Worm (Caenorhabditis elegans) whole organism, L2 larva: ENCODE results near the gene gpa-9.

ENCODE experiments used
- C34F6.9 ChIP-seq: fragments of 150-350 bp; optimal IDR thresholded peaks from 2 replicates; lab custom pipeline; 2014; ENCODE audit warnings: missing biosample characterization, missing genetic modification characterization
- F13H6.1 ChIP-seq: sonication (generic microtip); optimal IDR thresholded peaks from 2 replicates; lab custom pipeline; 2016; ENCODE audit warnings: missing genetic modification characterization, missing compliant biosample characterization
- Y55F3AM.14 ChIP-seq: fragments of 200-800 bp; sonication (Bioruptor generic); optimal IDR thresholded peaks from 2 replicates; lab custom pipeline; 2018; ENCODE audit warnings: mild to moderate bottlenecking, missing genetic modification characterization, missing compliant biosample characterization
- ZK546.5 ChIP-seq: sonication (generic microtip); optimal IDR thresholded peaks from 2 replicates; lab custom pipeline; 2017; ENCODE audit warnings: missing biosample characterization, missing genetic modification characterization
- aly-2 ChIP-seq: fragments of 150-350 bp; optimal IDR thresholded peaks from 2 replicates; lab custom pipeline; 2014; ENCODE audit warnings: missing biosample characterization, missing genetic modification characterization
- ama-1 ChIP-seq: fragments of 150-350 bp; optimal IDR thresholded peaks from 2 replicates; lab custom pipeline; 2018; ENCODE audit warnings: inconsistent platforms
- blmp-1 ChIP-seq: sonication (generic microtip); optimal IDR thresholded peaks from 2 replicates; lab custom pipeline; 2017; ENCODE audit warnings: missing genetic modification characterization, mild to moderate bottlenecking, missing compliant biosample characterization, antibody characterized with exemption, moderate library complexity; ENCODE audit not compliant: insufficient read depth
- crh-2 ChIP-seq: sonication (generic microtip); optimal IDR thresholded peaks from 2 replicates; lab custom pipeline; 2017; ENCODE audit warnings: missing biosample characterization, missing genetic modification characterization
- dmd-4 ChIP-seq: sonication (generic microtip); optimal IDR thresholded peaks from 2 replicates; lab custom pipeline; 2017; ENCODE audit warnings: missing biosample characterization, missing genetic modification characterization
- elt-1 ChIP-seq: fragments of 150-350 bp; optimal IDR thresholded peaks from 2 replicates; lab custom pipeline; 2014; ENCODE audit warnings: missing biosample characterization, missing genetic modification characterization
- elt-3 ChIP-seq: sonication (generic microtip); optimal IDR thresholded peaks from 2 replicates; lab custom pipeline; 2017; ENCODE audit warnings: missing biosample characterization, missing genetic modification characterization
- fos-1 ChIP-seq: fragments of 150-350 bp; optimal IDR thresholded peaks from 2 replicates; lab custom pipeline; 2014; ENCODE audit warnings: missing biosample characterization, missing genetic modification characterization
- gmeb-1 ChIP-seq: fragments of 150-350 bp; optimal IDR thresholded peaks from 2 replicates; lab custom pipeline; 2014; ENCODE audit warnings: missing biosample characterization, missing genetic modification characterization
- lin-11 ChIP-seq: fragments of 150-350 bp; sonication (generic microtip); optimal IDR thresholded peaks from 2 replicates; lab custom pipeline; 2014; ENCODE audit warnings: missing biosample characterization, missing genetic modification characterization, inconsistent platforms, mixed read lengths
- lin-13 ChIP-seq: fragments of 150-350 bp; optimal IDR thresholded peaks from 2 replicates; lab custom pipeline; 2014; ENCODE audit warnings: missing biosample characterization, missing genetic modification reagents, missing genetic modification characterization
- lin-39 ChIP-seq: fragments of 150-350 bp; optimal IDR thresholded peaks from 2 replicates; lab custom pipeline; 2014; ENCODE audit warnings: missing biosample characterization, missing genetic modification reagents, missing genetic modification characterization
- lsy-2 ChIP-seq, 2 experiments: fragments of 150-350 bp in 1 of 2; sonication (generic microtip) in 1 of 2; optimal IDR thresholded peaks; 2 replicates each; lab custom pipeline; 2014 to 2017; ENCODE audit warnings: missing biosample characterization in 2 of 2, missing genetic modification characterization in 2 of 2
- mab-5 ChIP-seq: fragments of 150-350 bp; optimal IDR thresholded peaks from 2 replicates; lab custom pipeline; 2014; ENCODE audit warnings: missing biosample characterization, missing genetic modification characterization
- mbf-1 ChIP-seq: sonication (generic microtip); optimal IDR thresholded peaks from 2 replicates; lab custom pipeline; 2017; ENCODE audit warnings: missing biosample characterization, missing genetic modification characterization
- mdl-1 ChIP-seq, 2 experiments: fragments of 150-350 bp in 1 of 2; sonication (generic microtip) in 1 of 2; optimal IDR thresholded peaks; 2 replicates each; lab custom pipeline; 2017; ENCODE audit warnings: missing biosample characterization in 2 of 2, missing genetic modification characterization in 2 of 2
- nhr-10 ChIP-seq: sonication (generic microtip); optimal IDR thresholded peaks from 2 replicates; lab custom pipeline; 2017; ENCODE audit warnings: missing biosample characterization, missing genetic modification characterization
- nhr-21 ChIP-seq: fragments of 150-350 bp; optimal IDR thresholded peaks from 2 replicates; lab custom pipeline; 2014; ENCODE audit warnings: missing biosample characterization, missing genetic modification characterization
- nhr-23 ChIP-seq: fragments of 150-350 bp; optimal IDR thresholded peaks from 2 replicates; lab custom pipeline; 2014; ENCODE audit warnings: missing biosample characterization, missing genetic modification reagents, missing genetic modification characterization
- nhr-237 ChIP-seq: fragments of 150-350 bp; optimal IDR thresholded peaks from 2 replicates; lab custom pipeline; 2014; ENCODE audit warnings: missing biosample characterization, missing genetic modification characterization
- nhr-25 ChIP-seq: fragments of 150-350 bp; sonication (generic microtip); optimal IDR thresholded peaks from 3 replicates; lab custom pipeline; 2014; ENCODE audit warnings: missing biosample characterization, missing genetic modification characterization
- peb-1 ChIP-seq: fragments of 150-350 bp; optimal IDR thresholded peaks from 2 replicates; lab custom pipeline; 2014; ENCODE audit warnings: missing biosample characterization, missing genetic modification characterization
- sem-4 ChIP-seq: fragments of 150-350 bp; optimal IDR thresholded peaks from 2 replicates; lab custom pipeline; 2014; ENCODE audit warnings: missing biosample characterization, missing genetic modification reagents, missing genetic modification characterization
- sma-9 ChIP-seq, 2 experiments: fragments of 150-350 bp in 1 of 2; sonication (generic microtip) in 1 of 2; optimal IDR thresholded peaks; 2 replicates each; lab custom pipeline; 2014 to 2016; ENCODE audit warnings: missing genetic modification characterization in 2 of 2, mild to moderate bottlenecking in 1 of 2, missing biosample characterization in 1 of 2, missing compliant biosample characterization in 1 of 2, missing genetic modification reagents in 1 of 2, moderate library complexity in 1 of 2
- unc-39 ChIP-seq: fragments of 150-350 bp; optimal IDR thresholded peaks from 2 replicates; lab custom pipeline; 2014; ENCODE audit warnings: missing biosample characterization, missing genetic modification characterization
- unc-55 ChIP-seq: fragments of 150-350 bp; sonication (generic microtip); optimal IDR thresholded peaks from 3 replicates; lab custom pipeline; 2014; ENCODE audit warnings: missing biosample characterization, missing genetic modification reagents, missing genetic modification characterization
- unc-62 ChIP-seq: fragments of 150-350 bp; optimal IDR thresholded peaks from 2 replicates; lab custom pipeline; 2014; ENCODE audit warnings: missing biosample characterization, missing genetic modification reagents, missing genetic modification characterization
- zag-1 ChIP-seq: fragments of 150-350 bp; optimal IDR thresholded peaks from 2 replicates; lab custom pipeline; 2014; ENCODE audit warnings: missing biosample characterization, missing genetic modification characterization
- ztf-1 ChIP-seq: fragments of 200-800 bp; sonication (Bioruptor generic); conservative IDR thresholded peaks from 2 replicates; pipeline ENCODE4 v1.3.6; 2022; ENCODE audit warnings: missing genetic modification characterization, missing compliant biosample characterization
- ztf-11 ChIP-seq: sonication (generic microtip); optimal IDR thresholded peaks from 2 replicates; lab custom pipeline; 2017; ENCODE audit warnings: missing biosample characterization, missing genetic modification characterization
- ztf-4 ChIP-seq: fragments of 150-350 bp; optimal IDR thresholded peaks from 2 replicates; lab custom pipeline; 2014; ENCODE audit warnings: missing biosample characterization, missing genetic modification characterization

The gpa-9 gene

ce11 chrV:12670607-12671006 is 21.5 kb upstream of the gpa-9 start, which contains the start of gene srx-116:
Gene srx-116 (plus strand): TSS chrV:12670907.
- TF ChIP-seq lin-11 (tag; lab: Kevin White, UChicago) (no peak), gmeb-1 (tag; lab: Kevin White, UChicago) (no peak), elt-1 (tag; lab: Kevin White, UChicago) (no peak), mbf-1 (tag; lab: Kevin White, UChicago) (no peak), fos-1 (tag; lab: Kevin White, UChicago) (no peak), lin-39 (tag; lab: Kevin White, UChicago) (no peak), nhr-10 (tag; lab: Kevin White, UChicago) (no peak), unc-39 (tag; lab: Kevin White, UChicago) (no peak), zag-1 (no peak), blmp-1 (tag; lab: Kevin White, UChicago) (no peak), lin-13 (GFP tag; lab: Kevin White, UChicago) (no peak), peb-1 (tag; lab: Kevin White, UChicago) (no peak), crh-2 (tag; lab: Kevin White, UChicago) (no peak)

DNA sequence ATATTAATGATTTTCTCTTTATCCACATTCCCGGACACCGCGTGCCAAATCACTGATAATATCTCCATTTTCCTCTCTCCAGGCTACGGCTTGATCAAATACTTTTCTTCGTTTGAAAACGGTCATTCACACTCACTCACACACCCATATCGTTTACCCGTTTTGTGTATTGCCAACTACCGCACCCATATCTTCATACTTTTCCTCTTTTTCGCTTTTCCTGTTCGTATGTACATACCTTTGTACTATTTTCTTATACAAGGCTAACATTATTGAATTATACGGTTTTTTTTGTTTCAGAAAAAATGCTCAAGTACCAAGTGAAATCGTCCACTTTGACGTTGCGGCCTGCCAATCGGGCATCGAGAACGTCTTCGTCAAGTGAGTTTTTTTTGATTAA is 18.8 kb upstream of the gpa-9 start, which contains the start of gene W05B10.4:
TSS of gene W05B10.4 (plus strand) at position 301 of the 400 bp plus-strand sequence.
- TF ChIP-seq unc-62 (GFP tag; lab: Kevin White, UChicago) (no peak), mdl-1 (tag; optimal IDR thresholded peaks at IDR 0.05; lab: Kevin White, UChicago) (no peak), blmp-1 (tag; lab: Kevin White, UChicago) (no peak), lin-11 (tag; lab: Kevin White, UChicago) (no peak), sma-9 (GFP tag; optimal IDR thresholded peaks at IDR 0.05; lab: Kevin White, UChicago) (no peak), sma-9 (tag; optimal IDR thresholded peaks at IDR 0.05; lab: Kevin White, UChicago) (no peak), C34F6.9 (tag; lab: Kevin White, UChicago) (no peak), nhr-10 (tag; lab: Kevin White, UChicago) (no peak), elt-3 (tag; lab: Kevin White, UChicago) (no peak), ztf-1 (GFP tag; lab: Robert Waterston, UW) (no peak), elt-1 (tag; lab: Kevin White, UChicago) (no peak), ztf-11 (no peak), lsy-2 (tag; optimal IDR thresholded peaks at IDR 0.05; lab: Kevin White, UChicago) (no peak), nhr-23 (tag; lab: Kevin White, UChicago) (no peak)
- TF ChIP-seq, all 48 proteins: peak for 0

DNA sequence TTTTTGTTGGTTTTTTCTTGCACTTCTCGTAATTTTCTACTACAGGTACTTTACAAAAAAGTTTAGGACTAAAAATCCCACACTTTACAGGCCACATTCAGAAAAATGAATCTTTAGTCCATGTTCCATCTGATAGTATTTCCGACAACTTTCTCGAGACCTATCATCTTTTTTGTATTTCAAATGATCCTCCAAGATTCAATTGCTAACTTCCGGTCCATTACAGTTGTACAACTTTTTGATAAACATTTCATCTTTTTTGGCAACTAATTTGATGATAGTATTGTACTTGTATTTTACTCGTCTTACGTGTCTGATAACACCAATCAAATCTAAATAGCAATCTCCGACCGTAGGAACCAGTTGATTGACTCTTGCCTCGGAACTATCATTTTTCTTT is 18.3 kb upstream of the gpa-9 start:
- TF ChIP-seq mbf-1 (tag; lab: Kevin White, UChicago) (no peak), unc-62 (GFP tag; lab: Kevin White, UChicago) (no peak), ama-1 (lab: Kevin White, UChicago) (no peak), lin-11 (tag; lab: Kevin White, UChicago) (no peak), sem-4 (no peak)

DNA sequence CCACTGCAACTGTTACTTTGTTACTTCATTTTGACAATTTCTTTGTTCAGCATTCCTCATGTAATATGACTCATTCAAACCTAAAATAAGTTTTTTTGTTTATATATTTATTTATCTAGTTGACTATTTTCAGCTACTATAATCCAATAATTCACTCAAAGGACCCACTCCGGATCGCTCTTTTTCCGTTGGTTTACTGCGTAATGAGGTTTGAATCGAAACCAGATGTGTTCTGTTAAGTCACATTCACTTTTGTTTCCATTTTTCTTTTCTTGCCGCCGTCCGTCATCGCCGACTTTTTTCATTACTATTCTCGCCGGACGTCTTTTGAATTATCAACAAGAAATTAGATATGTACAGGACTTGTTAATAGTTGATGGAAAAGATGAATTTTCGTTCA is 14.3 kb upstream of the gpa-9 start:
- TF ChIP-seq lin-13 (GFP tag; lab: Kevin White, UChicago) (no peak), unc-55 (GFP tag; lab: Kevin White, UChicago) (no peak), ztf-11 (no peak), ztf-4 (tag; lab: Kevin White, UChicago) (no peak), aly-2 (tag; lab: Kevin White, UChicago) (no peak), mdl-1 (tag; optimal IDR thresholded peaks at IDR 0.05; lab: Kevin White, UChicago) (no peak), elt-1 (tag; lab: Kevin White, UChicago) (no peak)

ce11 chrV:12661619-12662018 is 12.5 kb upstream of the gpa-9 start, which contains the start of gene W05B10.3:
Gene W05B10.3 (minus strand): TSS chrV:12661719.
- TF ChIP-seq dmd-4 (tag; lab: Kevin White, UChicago) = no peak
- no peak for TF ChIP-seq nhr-23 (tag; lab: Kevin White, UChicago)
- no peak for TF ChIP-seq nhr-237 (tag; lab: Kevin White, UChicago)
- no peak for TF ChIP-seq ZK546.5 (tag; lab: Kevin White, UChicago)
- no peak for TF ChIP-seq zag-1
- TF ChIP-seq nhr-25 (tag; lab: Kevin White, UChicago) = no peak
- TF ChIP-seq nhr-21 (tag; lab: Kevin White, UChicago) = no peak
- no peak for TF ChIP-seq ztf-11
- TF ChIP-seq F13H6.1 (tag; lab: Kevin White, UChicago) = no peak
- no peak for TF ChIP-seq aly-2 (tag; lab: Kevin White, UChicago)
- TF ChIP-seq Y55F3AM.14 = no peak
- no peak for TF ChIP-seq ztf-1 (GFP tag; lab: Robert Waterston, UW)
- no peak for TF ChIP-seq blmp-1 (tag; lab: Kevin White, UChicago)
- TF ChIP-seq mab-5 = no peak
